Fruit fly (Drosophila melanogaster) Kc167 (cell line): Measurements from ENCODE around the gene CG10254.

Source experiments
- Myc ChIP-seq: fragments of >200 bp; optimal IDR thresholded peaks from 2 replicates; lab custom pipeline; 2017; ENCODE audit warnings: missing external identifiers
- Sin3A ChIP-seq: fragments of >200 bp; optimal IDR thresholded peaks from 2 replicates; lab custom pipeline; 2018; ENCODE audit warnings: missing external identifiers
- h ChIP-seq: fragments of >200 bp; optimal IDR thresholded peaks from 3 replicates; lab custom pipeline; 2018; ENCODE audit warnings: missing external identifiers
- insv ChIP-seq: fragments of >200 bp; optimal IDR thresholded peaks from 3 replicates; lab custom pipeline; 2018; ENCODE audit warnings: missing external identifiers
- psq ChIP-seq: fragments of >200 bp; optimal IDR thresholded peaks from 2 replicates; lab custom pipeline; 2017; ENCODE audit warnings: missing external identifiers
- ttk ChIP-seq: sonication (Bioruptor generic); optimal IDR thresholded peaks from 2 replicates; lab custom pipeline; 2017; ENCODE audit warnings: missing external identifiers

The CG10254 gene

dm6 chr3R:23714852-23715251 is 20.1 kb upstream of the CG10254 start:
- TF ChIP-seq psq (lab: Kevin White, UChicago), result no peak
- TF ChIP-seq Sin3A (lab: Kevin White, UChicago), result no peak
- no peak for TF ChIP-seq Myc
- no peak for TF ChIP-seq insv (lab: Kevin White, UChicago)
- TF ChIP-seq ttk (lab: Kevin White, UChicago), result no peak
- no peak for TF ChIP-seq h (lab: Kevin White, UChicago)

dm6 chr3R:23713901-23714300 is 19.1 kb upstream of the CG10254 start:
- no peak for TF ChIP-seq ttk (lab: Kevin White, UChicago)
- no peak for TF ChIP-seq psq (lab: Kevin White, UChicago)
- TF ChIP-seq Myc, result no peak
- TF ChIP-seq Sin3A (lab: Kevin White, UChicago), result no peak
- TF ChIP-seq h (lab: Kevin White, UChicago), result no peak
- TF ChIP-seq insv (lab: Kevin White, UChicago), result no peak

- TF ChIP-seq psq (lab: Kevin White, UChicago), result no peak
- no peak for TF ChIP-seq insv (lab: Kevin White, UChicago)
- TF ChIP-seq Sin3A (lab: Kevin White, UChicago), result no peak
- TF ChIP-seq h (lab: Kevin White, UChicago), result no peak
- TF ChIP-seq Myc, result no peak
- TF ChIP-seq ttk (lab: Kevin White, UChicago), result no peak
Measured at dm6 chr3R:23711195-23711594, 16.4 kb upstream of the CG10254 start, which contains the start of gene CG10300. TSS of gene CG10300 (plus strand) at chr3R:23711527.

- TF ChIP-seq Myc (no peak), ttk (lab: Kevin White, UChicago) (no peak), psq (lab: Kevin White, UChicago) (no peak), insv (lab: Kevin White, UChicago) (no peak), Sin3A (lab: Kevin White, UChicago) (no peak), h (lab: Kevin White, UChicago) (no peak)
Measured at dm6 chr3R:23709508-23710208, 14.9 kb upstream of the CG10254 start, which contains the start of gene CG10301. TSS of gene CG10301 (plus strand) at chr3R:23710158.

- TF ChIP-seq h (lab: Kevin White, UChicago) (no peak), insv (lab: Kevin White, UChicago) (no peak), psq (lab: Kevin White, UChicago) (no peak), ttk (lab: Kevin White, UChicago) (no peak), Sin3A (lab: Kevin White, UChicago) (no peak), Myc (no peak)
Measured at dm6 chr3R:23704383-23705033, 9.7 kb upstream of the CG10254 start, which contains the start of gene Gba1b. TSS of gene Gba1b (plus strand) at chr3R:23704804.

dm6 chr3R:23702461-23702860 is 7.7 kb upstream of the CG10254 start, which contains the start of gene Qsox4:
TSS of gene Qsox4 (plus strand) at chr3R:23702761.
- TF ChIP-seq h (lab: Kevin White, UChicago), result no peak
- no peak for TF ChIP-seq insv (lab: Kevin White, UChicago)
- TF ChIP-seq psq (lab: Kevin White, UChicago), result no peak
- TF ChIP-seq ttk (lab: Kevin White, UChicago), result no peak
- TF ChIP-seq Sin3A (lab: Kevin White, UChicago), result no peak
- TF ChIP-seq Myc, result no peak

dm6 chr3R:23700304-23700767 is 5.6 kb upstream of the CG10254 start, which contains the start of the genes CG31468 and Gba1a:
TSS of gene CG31468 (minus strand) at chr3R:23700354.
TSS of gene Gba1a (plus strand) at chr3R:23700621.
- TF ChIP-seq h (lab: Kevin White, UChicago) (no peak), insv (lab: Kevin White, UChicago) (no peak), psq (lab: Kevin White, UChicago) (no peak), ttk (lab: Kevin White, UChicago) (no peak), Sin3A (lab: Kevin White, UChicago) (no peak), Myc (no peak)

- TF ChIP-seq Myc, result no peak
- TF ChIP-seq Sin3A (lab: Kevin White, UChicago), result no peak
- no peak for TF ChIP-seq ttk (lab: Kevin White, UChicago)
- no peak for TF ChIP-seq psq (lab: Kevin White, UChicago)
- TF ChIP-seq h (lab: Kevin White, UChicago), result no peak
- no peak for TF ChIP-seq insv (lab: Kevin White, UChicago)
Measured at dm6 chr3R:23698835-23699234, 4.1 kb upstream of the CG10254 start, which contains the start of gene prt. TSS of gene prt (minus strand) at chr3R:23699027.

- TF ChIP-seq Sin3A (lab: Kevin White, UChicago), result no peak
- no peak for TF ChIP-seq insv (lab: Kevin White, UChicago)
- no peak for TF ChIP-seq psq (lab: Kevin White, UChicago)
- no peak for TF ChIP-seq h (lab: Kevin White, UChicago)
- no peak for TF ChIP-seq ttk (lab: Kevin White, UChicago)
Measured at dm6 chr3R:23696145-23696544, 1.4 kb upstream of the CG10254 start, which contains the start of gene CG10252. TSS of gene CG10252 (minus strand) at chr3R:23696245.

dm6 chr3R:23686924-23687323 is 7.9 kb downstream of the CG10254 start:
- TF ChIP-seq insv (lab: Kevin White, UChicago) (no peak), ttk (lab: Kevin White, UChicago) (no peak), Myc (no peak), psq (lab: Kevin White, UChicago) (no peak), h (lab: Kevin White, UChicago) (no peak), Sin3A (lab: Kevin White, UChicago) (no peak)

dm6 chr3R:23685955-23686354 is 8.8 kb downstream of the CG10254 start, which contains the start of gene SPE:
TSS of gene SPE (plus strand) at chr3R:23686255.
- TF ChIP-seq psq (lab: Kevin White, UChicago), result no peak
- TF ChIP-seq h (lab: Kevin White, UChicago), result no peak
- no peak for TF ChIP-seq ttk (lab: Kevin White, UChicago)
- TF ChIP-seq Sin3A (lab: Kevin White, UChicago), result no peak
- TF ChIP-seq Myc, result no peak
- no peak for TF ChIP-seq insv (lab: Kevin White, UChicago)
